Worm (Caenorhabditis elegans) whole organism, L3 larva: Measurements from ENCODE around the gene nhr-288.

Experiments
- mml-1 ChIP-seq: fragments of 150-350 bp; sonication (generic microtip); optimal IDR thresholded peaks from 3 replicates; lab custom pipeline; 2014; ENCODE audit warnings: missing biosample characterization, missing genetic modification characterization
- nfya-1 ChIP-seq: sonication (generic microtip); optimal IDR thresholded peaks from 2 replicates; lab custom pipeline; 2017; ENCODE audit warnings: missing genetic modification characterization, mild to moderate bottlenecking, missing compliant biosample characterization, antibody characterized with exemption, moderate library complexity; ENCODE audit not compliant: insufficient read depth
- nhr-237 ChIP-seq: fragments of 150-350 bp; optimal IDR thresholded peaks from 2 replicates; lab custom pipeline; 2014; ENCODE audit warnings: missing biosample characterization, missing genetic modification characterization
- unc-62 ChIP-seq: fragments of 150-350 bp; sonication (generic microtip); optimal IDR thresholded peaks from 4 replicates; lab custom pipeline; 2014; ENCODE audit warnings: missing biosample characterization, missing genetic modification reagents, missing genetic modification characterization

DNA sequence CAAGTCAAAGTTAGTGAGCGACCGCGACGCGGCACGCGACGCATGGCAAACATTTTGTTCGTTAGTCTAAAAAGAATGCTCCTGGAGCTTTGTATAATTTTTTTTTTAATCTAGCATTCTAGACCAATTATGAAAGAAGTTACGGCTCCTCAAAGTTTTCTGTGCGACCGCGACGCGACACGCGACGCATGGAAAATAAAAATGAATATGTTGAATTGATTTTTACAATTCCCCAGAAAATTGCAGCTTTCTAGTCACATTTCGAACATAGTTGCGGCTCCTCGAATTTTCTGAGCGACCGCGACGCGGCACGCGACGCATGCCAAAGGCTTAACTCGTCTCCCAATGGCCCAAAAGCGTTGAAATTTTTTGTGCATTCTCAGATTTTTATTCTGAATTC is 42.0 kb upstream of the nhr-288 start, which contains the start of gene ZK262.4:
- TF ChIP-seq mml-1 (tag; lab: Kevin White, UChicago) = no peak
- TF ChIP-seq nfya-1 = no peak
- TF ChIP-seq nhr-237 = no peak
- TF ChIP-seq unc-62 (GFP tag; lab: Kevin White, UChicago) = no peak
